Worm (Caenorhabditis elegans) whole organism, mixed stage, embryonic: ENCODE results near the gene F49C12.11.

Experiments
- blmp-1 ChIP-seq: fragments of 150-350 bp; optimal IDR thresholded peaks from 2 replicates; lab custom pipeline; 2014; ENCODE audit warnings: missing biosample characterization, missing genetic modification characterization
- ces-1 ChIP-seq: fragments of 150-350 bp; optimal IDR thresholded peaks from 2 replicates; lab custom pipeline; 2014; ENCODE audit warnings: missing biosample characterization, missing genetic modification reagents, missing genetic modification characterization
- mep-1 ChIP-seq: fragments of 150-350 bp; optimal IDR thresholded peaks from 2 replicates; lab custom pipeline; 2017; ENCODE audit warnings: missing biosample characterization, missing genetic modification reagents, missing genetic modification characterization, inconsistent platforms
- nhr-12 ChIP-seq: fragments of 150-350 bp; optimal IDR thresholded peaks from 2 replicates; lab custom pipeline; 2014; ENCODE audit warnings: missing biosample characterization, missing genetic modification characterization
- nhr-28 ChIP-seq: fragments of 150-350 bp; optimal IDR thresholded peaks from 2 replicates; lab custom pipeline; 2014; ENCODE audit warnings: missing biosample characterization, missing genetic modification characterization
- nhr-76 ChIP-seq: sonication (generic microtip); optimal IDR thresholded peaks from 2 replicates; lab custom pipeline; 2017; ENCODE audit warnings: missing biosample characterization, missing genetic modification characterization
- unc-39 ChIP-seq: fragments of 150-350 bp; optimal IDR thresholded peaks from 2 replicates; lab custom pipeline; 2014; ENCODE audit warnings: missing biosample characterization, missing genetic modification characterization
- unc-62 ChIP-seq: fragments of 150-350 bp; optimal IDR thresholded peaks from 2 replicates; lab custom pipeline; 2014; ENCODE audit warnings: missing biosample characterization, missing genetic modification reagents, missing genetic modification characterization

DNA sequence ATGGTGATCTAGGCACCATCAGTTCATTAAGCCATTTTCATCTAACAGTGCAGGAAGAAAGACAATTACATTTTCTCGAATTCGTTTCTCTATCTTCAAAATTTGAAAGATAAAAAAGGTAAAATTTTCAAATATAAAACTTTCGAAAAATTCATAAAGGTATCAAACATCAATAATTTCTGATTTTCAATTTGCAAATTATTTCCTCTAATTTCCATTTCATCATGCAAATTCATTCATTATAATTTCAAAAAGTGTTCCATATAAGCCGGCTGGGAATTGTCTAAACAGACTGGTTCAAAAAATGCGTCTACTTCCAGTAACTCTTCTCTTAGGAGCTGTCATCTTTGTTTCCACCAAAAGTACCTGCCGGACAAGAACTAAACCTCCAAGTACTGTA, 8.5 kb downstream of the F49C12.11 start, which contains the start of gene clec-183:
- TF ChIP-seq unc-39 (tag; lab: Kevin White, UChicago) (no peak), nhr-12 (tag; lab: Kevin White, UChicago) (no peak), unc-62 (GFP tag; lab: Kevin White, UChicago) (no peak), nhr-76 (tag; lab: Kevin White, UChicago) (no peak), mep-1 (tag; lab: Kevin White, UChicago) (no peak), blmp-1 (no peak), ces-1 (GFP tag; lab: Kevin White, UChicago) (no peak), nhr-28 (tag; lab: Kevin White, UChicago) (no peak)
